Worm (Caenorhabditis elegans) whole organism, late embryonic: ENCODE data around the gene F13B6.1.

ENCODE experiments used
- C38D4.7 ChIP-seq: fragments of 200-800 bp; sonication (Bioruptor generic); optimal IDR thresholded peaks from 2 replicates; lab custom pipeline; 2018; ENCODE audit warnings: mild to moderate bottlenecking, missing genetic modification characterization, moderate library complexity, missing compliant biosample characterization
- K09A11.1 ChIP-seq: sonication (generic microtip); optimal IDR thresholded peaks from 2 replicates; lab custom pipeline; 2017; ENCODE audit warnings: antibody characterized with exemption, mild to moderate bottlenecking, missing genetic modification characterization, missing compliant biosample characterization; ENCODE audit not compliant: insufficient read depth
- T23F11.4 ChIP-seq: fragments of 200-800 bp; sonication (Bioruptor generic); optimal IDR thresholded peaks from 2 replicates; lab custom pipeline; 2018; ENCODE audit warnings: mild to moderate bottlenecking, missing genetic modification characterization, missing compliant biosample characterization
- ahr-1 ChIP-seq: sonication (generic microtip); optimal IDR thresholded peaks from 2 replicates; lab custom pipeline; 2016; ENCODE audit warnings: missing genetic modification characterization, missing compliant biosample characterization
- ama-1 ChIP-seq: fragments of 150-350 bp; optimal IDR thresholded peaks from 2 replicates; lab custom pipeline; 2014
- ceh-14 ChIP-seq: sonication (generic microtip); optimal IDR thresholded peaks from 2 replicates; lab custom pipeline; 2016; ENCODE audit warnings: missing genotype, missing genetic modification characterization, missing compliant biosample characterization
- ceh-30 ChIP-seq: fragments of 150-350 bp; optimal IDR thresholded peaks from 2 replicates; lab custom pipeline; 2014; ENCODE audit warnings: missing biosample characterization, missing genetic modification characterization
- ceh-31 ChIP-seq: sonication (generic microtip); optimal IDR thresholded peaks from 2 replicates; lab custom pipeline; 2016; ENCODE audit warnings: missing genetic modification characterization, missing compliant biosample characterization
- ceh-34 ChIP-seq: sonication (generic microtip); optimal IDR thresholded peaks from 2 replicates; lab custom pipeline; 2016; ENCODE audit warnings: mild to moderate bottlenecking, missing genetic modification characterization, missing compliant biosample characterization
- ceh-9 ChIP-seq: sonication (generic microtip); optimal IDR thresholded peaks from 2 replicates; lab custom pipeline; 2016; ENCODE audit warnings: mild to moderate bottlenecking, missing genetic modification characterization, inconsistent platforms, missing compliant biosample characterization
- dmd-4 ChIP-seq: sonication (generic microtip); optimal IDR thresholded peaks from 2 replicates; lab custom pipeline; 2016; ENCODE audit warnings: borderline replicate concordance, missing genetic modification characterization, missing compliant biosample characterization
- elt-2 ChIP-seq: sonication (generic microtip); optimal IDR thresholded peaks from 2 replicates; lab custom pipeline; 2016; ENCODE audit warnings: missing genetic modification reagents, missing genetic modification characterization, missing compliant biosample characterization
- ets-4 ChIP-seq: sonication (generic microtip); optimal IDR thresholded peaks from 2 replicates; lab custom pipeline; 2016; ENCODE audit warnings: missing genetic modification characterization, missing compliant biosample characterization
- eyg-1 ChIP-seq: sonication (generic microtip); optimal IDR thresholded peaks from 2 replicates; lab custom pipeline; 2016; ENCODE audit warnings: missing genotype, missing genetic modification characterization, missing compliant biosample characterization
- fax-1 ChIP-seq: sonication (generic microtip); optimal IDR thresholded peaks from 2 replicates; lab custom pipeline; 2016; ENCODE audit warnings: missing genotype, missing genetic modification characterization, missing compliant biosample characterization
- fkh-10 ChIP-seq: fragments of 150-350 bp; optimal IDR thresholded peaks from 2 replicates; lab custom pipeline; 2014; ENCODE audit warnings: missing biosample characterization, missing genetic modification reagents, missing genetic modification characterization
- fkh-6 ChIP-seq: sonication (generic microtip); optimal IDR thresholded peaks from 2 replicates; lab custom pipeline; 2016; ENCODE audit warnings: missing genetic modification characterization, missing compliant biosample characterization
- gmeb-2 ChIP-seq: sonication (generic microtip); optimal IDR thresholded peaks from 2 replicates; lab custom pipeline; 2016; ENCODE audit warnings: missing genetic modification characterization, inconsistent platforms, missing compliant biosample characterization
- hlh-13 ChIP-seq: fragments of 200-800 bp; sonication (Bioruptor generic); optimal IDR thresholded peaks from 2 replicates; lab custom pipeline; 2018; ENCODE audit warnings: mild to moderate bottlenecking, missing genetic modification characterization, missing compliant biosample characterization
- hlh-15 ChIP-seq: sonication (generic microtip); optimal IDR thresholded peaks from 2 replicates; lab custom pipeline; 2016; ENCODE audit warnings: missing genetic modification characterization, missing compliant biosample characterization
- hlh-8 ChIP-seq: sonication (generic microtip); optimal IDR thresholded peaks from 2 replicates; lab custom pipeline; 2016; ENCODE audit warnings: missing genotype, missing genetic modification characterization, missing compliant biosample characterization
- mec-3 ChIP-seq: sonication (generic microtip); optimal IDR thresholded peaks from 2 replicates; lab custom pipeline; 2016; ENCODE audit warnings: borderline replicate concordance, missing genetic modification characterization, missing compliant biosample characterization
- nhr-232 ChIP-seq: sonication (generic microtip); optimal IDR thresholded peaks from 2 replicates; lab custom pipeline; 2016; ENCODE audit warnings: missing genetic modification characterization, missing compliant biosample characterization
- odd-2 ChIP-seq: sonication (generic microtip); optimal IDR thresholded peaks from 2 replicates; lab custom pipeline; 2017; ENCODE audit warnings: antibody characterized with exemption, mild to moderate bottlenecking, missing genetic modification characterization, missing compliant biosample characterization
- pag-3 ChIP-seq: sonication (generic microtip); optimal IDR thresholded peaks from 2 replicates; lab custom pipeline; 2016; ENCODE audit warnings: missing compliant biosample characterization, missing genetic modification characterization, borderline replicate concordance
- pat-9 ChIP-seq: fragments of 200-800 bp; sonication (Bioruptor generic); optimal IDR thresholded peaks from 2 replicates; lab custom pipeline; 2018; ENCODE audit warnings: mild to moderate bottlenecking, missing genetic modification characterization, moderate library complexity, missing compliant biosample characterization
- pax-1 ChIP-seq: fragments of 150-350 bp; optimal IDR thresholded peaks from 2 replicates; lab custom pipeline; 2014; ENCODE audit warnings: missing biosample characterization, missing genetic modification characterization
- pqm-1 ChIP-seq: sonication (generic microtip); optimal IDR thresholded peaks from 2 replicates; lab custom pipeline; 2016; ENCODE audit warnings: missing genetic modification characterization, missing compliant biosample characterization
- pros-1 ChIP-seq: fragments of 150-350 bp; optimal IDR thresholded peaks from 2 replicates; lab custom pipeline; 2014; ENCODE audit warnings: missing biosample characterization, missing genetic modification reagents, missing genetic modification characterization
- ref-2 ChIP-seq: sonication (generic microtip); optimal IDR thresholded peaks from 2 replicates; lab custom pipeline; 2016; ENCODE audit warnings: missing genetic modification characterization, missing compliant biosample characterization
- rnt-1 ChIP-seq: sonication (generic microtip); optimal IDR thresholded peaks from 2 replicates; lab custom pipeline; 2016; ENCODE audit warnings: missing genetic modification characterization, missing compliant biosample characterization
- tbx-7 ChIP-seq: sonication (generic microtip); optimal IDR thresholded peaks from 2 replicates; lab custom pipeline; 2016; ENCODE audit warnings: missing genotype, missing genetic modification characterization, missing compliant biosample characterization
- ttx-3 ChIP-seq: sonication (generic microtip); optimal IDR thresholded peaks from 2 replicates; lab custom pipeline; 2016; ENCODE audit warnings: missing genetic modification reagents, missing genetic modification characterization, missing compliant biosample characterization
- unc-3 ChIP-seq, 2 experiments: fragments of 200-800 bp in 1 of 2; sonication (Bioruptor generic) in 1 of 2; sonication (generic microtip) in 1 of 2; conservative IDR thresholded peaks in 1 of 2; optimal IDR thresholded peaks in 1 of 2; 2 replicates each; pipeline versions ENCODE4 v1.3.6 to Lab custom; 2016 to 2022; ENCODE audit warnings: missing compliant biosample characterization in 2 of 2, missing genetic modification characterization in 2 of 2, missing genetic modification reagents in 1 of 2
- unc-42 ChIP-seq: sonication (generic microtip); optimal IDR thresholded peaks from 2 replicates; lab custom pipeline; 2016; ENCODE audit warnings: missing genotype, missing genetic modification characterization, missing compliant biosample characterization
- unc-55 ChIP-seq: sonication (generic microtip); optimal IDR thresholded peaks from 2 replicates; lab custom pipeline; 2017; ENCODE audit warnings: missing biosample characterization, missing genetic modification reagents, missing genetic modification characterization
- zip-5 ChIP-seq: sonication (generic microtip); optimal IDR thresholded peaks from 2 replicates; lab custom pipeline; 2016; ENCODE audit warnings: missing genetic modification characterization, missing compliant biosample characterization
- ztf-16 ChIP-seq: sonication (generic microtip); optimal IDR thresholded peaks from 2 replicates; lab custom pipeline; 2017; ENCODE audit warnings: missing genetic modification characterization, missing compliant biosample characterization

F13B6.1 gene

ce11 chrIV:7460225-7460624, 3.9 kb downstream of the F13B6.1 start, which contains the start of gene F13B6.2:
TSS of gene F13B6.2 (minus strand) at chrIV:7460325.
- no peak for TF ChIP-seq nhr-232
- TF ChIP-seq gmeb-2, result no peak
- no peak for TF ChIP-seq ets-4
- no peak for TF ChIP-seq ceh-34
- no peak for TF ChIP-seq pqm-1 (tag; lab: Kevin White, UChicago)
- TF ChIP-seq ceh-14 (tag; lab: Kevin White, UChicago), result no peak
- TF ChIP-seq tbx-7 (tag; lab: Kevin White, UChicago), result no peak
- TF ChIP-seq fkh-10 (GFP tag; lab: Kevin White, UChicago), result no peak
- no peak for TF ChIP-seq ref-2 (tag; lab: Kevin White, UChicago)
- TF ChIP-seq fax-1 (tag; lab: Kevin White, UChicago), result no peak
- no peak for TF ChIP-seq pros-1 (tag; lab: Kevin White, UChicago)
- no peak for TF ChIP-seq ztf-16 (tag; lab: Kevin White, UChicago)
- no peak for TF ChIP-seq zip-5 (tag; lab: Kevin White, UChicago)
- no peak for TF ChIP-seq rnt-1 (tag; lab: Kevin White, UChicago)
- no peak for TF ChIP-seq elt-2 (tag; lab: Kevin White, UChicago)
- no peak for TF ChIP-seq ceh-30 (tag; lab: Kevin White, UChicago)
- TF ChIP-seq C38D4.7 (GFP tag; lab: Kevin White, UChicago), result no peak
- TF ChIP-seq odd-2, result no peak

ce11 chrIV:7465857-7466256, 9.5 kb downstream of the F13B6.1 start, which contains the start of gene F13B6.3:
TSS of gene F13B6.3 (minus strand) at chrIV:7465957.
- no peak for TF ChIP-seq zip-5 (tag; lab: Kevin White, UChicago)
- no peak for TF ChIP-seq fkh-10 (GFP tag; lab: Kevin White, UChicago)
- TF ChIP-seq rnt-1 (tag; lab: Kevin White, UChicago), result no peak
- no peak for TF ChIP-seq fkh-6
- TF ChIP-seq hlh-8, result no peak
- no peak for TF ChIP-seq K09A11.1 (tag; lab: Kevin White, UChicago)

ce11 chrIV:7467170-7467569, 10.8 kb downstream of the F13B6.1 start:
- TF ChIP-seq unc-3 (GFP tag; conservative IDR thresholded peaks at IDR 0.05; lab: Robert Waterston, UW) (no peak), unc-3 (tag; optimal IDR thresholded peaks at IDR 0.05; lab: Kevin White, UChicago) (no peak), elt-2 (tag; lab: Kevin White, UChicago) (no peak), dmd-4 (tag; lab: Kevin White, UChicago) (no peak), unc-55 (GFP tag; lab: Kevin White, UChicago) (no peak), hlh-15 (tag; lab: Kevin White, UChicago) (no peak), eyg-1 (tag; lab: Kevin White, UChicago) (no peak), pag-3 (no peak), tbx-7 (tag; lab: Kevin White, UChicago) (no peak), hlh-13 (GFP tag; lab: Kevin White, UChicago) (no peak), mec-3 (no peak), unc-42 (tag; lab: Kevin White, UChicago) (no peak), ama-1 (lab: Kevin White, UChicago) (no peak), T23F11.4 (GFP tag; lab: Kevin White, UChicago) (no peak), ceh-31 (tag; lab: Kevin White, UChicago) (no peak)

ce11 chrIV:7468638-7469037, 12.3 kb downstream of the F13B6.1 start:
- no peak for TF ChIP-seq ceh-30 (tag; lab: Kevin White, UChicago)
- no peak for TF ChIP-seq ahr-1 (tag; lab: Kevin White, UChicago)
- TF ChIP-seq pax-1, result no peak
- TF ChIP-seq hlh-13 (GFP tag; lab: Kevin White, UChicago), result no peak
- TF ChIP-seq pat-9, result no peak
- no peak for TF ChIP-seq ttx-3 (tag; lab: Kevin White, UChicago)
- TF ChIP-seq dmd-4 (tag; lab: Kevin White, UChicago), result no peak
- no peak for TF ChIP-seq ceh-9 (tag; lab: Kevin White, UChicago)
